Worm (Caenorhabditis elegans) whole organism, L1 larva: Measurements from ENCODE around the gene sqv-1.

Experiments
- alr-1 ChIP-seq: fragments of 200-800 bp; sonication (Bioruptor generic); optimal IDR thresholded peaks from 2 replicates; lab custom pipeline; 2018; ENCODE audit warnings: borderline replicate concordance, mild to moderate bottlenecking, missing genetic modification characterization, missing compliant biosample characterization
- aly-2 ChIP-seq: fragments of 150-350 bp; optimal IDR thresholded peaks from 2 replicates; lab custom pipeline; 2014; ENCODE audit warnings: missing biosample characterization, missing genetic modification characterization
- ama-1 ChIP-seq: fragments of 150-350 bp; optimal IDR thresholded peaks from 2 replicates; lab custom pipeline; 2014
- ceh-82 ChIP-seq, 3 experiments: fragments of 150-350 bp in 1 of 3; sonication (generic microtip) in 2 of 3; optimal IDR thresholded peaks; 2 replicates each; lab custom pipeline; 2014 to 2017; ENCODE audit warnings: missing biosample characterization in 3 of 3, missing genetic modification characterization in 3 of 3
- ceh-88 ChIP-seq: fragments of 200-800 bp; sonication (Bioruptor generic); IDR thresholded peaks from 2 replicates; pipeline ENCODE4 v1.3.6; 2022; ENCODE audit warnings: missing genetic modification characterization, missing compliant biosample characterization
- efl-1 ChIP-seq, 4 experiments: fragments of 150-350 bp; optimal IDR thresholded peaks in 3 of 4; peaks in 1 of 4; 1 replicate in 1 of 4; 2 replicates in 3 of 4; lab custom pipeline; 2014; ENCODE audit warnings: missing biosample characterization in 2 of 4, missing genetic modification characterization in 2 of 4, missing genetic modification reagents in 2 of 4
- elt-2 ChIP-seq: sonication (generic microtip); optimal IDR thresholded peaks from 2 replicates; lab custom pipeline; 2016; ENCODE audit warnings: missing genetic modification characterization, mild to moderate bottlenecking, inconsistent platforms, missing compliant biosample characterization, missing genetic modification reagents
- fkh-8 ChIP-seq: sonication (generic microtip); optimal IDR thresholded peaks from 2 replicates; lab custom pipeline; 2016; ENCODE audit warnings: mild to moderate bottlenecking, missing genetic modification characterization, missing compliant biosample characterization
- isw-1 ChIP-seq: fragments of 200-800 bp; sonication (Bioruptor generic); IDR thresholded peaks from 2 replicates; pipeline ENCODE4 v1.3.6; 2022; ENCODE audit warnings: missing genetic modification characterization, missing compliant biosample characterization
- mef-2 ChIP-seq: fragments of 150-350 bp; optimal IDR thresholded peaks from 2 replicates; lab custom pipeline; 2014; ENCODE audit warnings: missing biosample characterization, missing genetic modification characterization
- nhr-11 ChIP-seq: fragments of 150-350 bp; optimal IDR thresholded peaks from 2 replicates; lab custom pipeline; 2014; ENCODE audit warnings: missing biosample characterization, missing genetic modification characterization
- nhr-85 ChIP-seq: sonication (generic microtip); peaks from one replicate; lab custom pipeline; 2016; ENCODE audit warnings: missing genetic modification characterization, inconsistent platforms, missing compliant biosample characterization
- sptf-1 ChIP-seq: fragments of 150-350 bp; optimal IDR thresholded peaks from 2 replicates; lab custom pipeline; 2014; ENCODE audit warnings: missing biosample characterization, missing genetic modification characterization
- tbx-2 ChIP-seq: sonication (generic microtip); optimal IDR thresholded peaks from 2 replicates; lab custom pipeline; 2016; ENCODE audit warnings: missing genetic modification characterization, missing compliant biosample characterization
- unc-130 ChIP-seq: fragments of 150-350 bp; optimal IDR thresholded peaks from 2 replicates; lab custom pipeline; 2017; ENCODE audit warnings: missing biosample characterization, missing genetic modification characterization, inconsistent platforms

sqv-1 gene

ce11 chrIV:8397814-8398213 lies 36.9 kb downstream of the sqv-1 start:
- TF ChIP-seq unc-130 (tag; lab: Kevin White, UChicago): no peak
- no peak for TF ChIP-seq alr-1 (tag; lab: Kevin White, UChicago)
- TF ChIP-seq mef-2: no peak
- TF ChIP-seq ama-1 (lab: Kevin White, UChicago): no peak
- TF ChIP-seq nhr-11: no peak
- no peak for TF ChIP-seq nhr-85 (tag; lab: Kevin White, UChicago)
- no peak for TF ChIP-seq tbx-2
- TF ChIP-seq efl-1 (optimal IDR thresholded peaks at IDR 0.05; lab: Kevin White, UChicago): no peak
- TF ChIP-seq efl-1 (GFP tag; optimal IDR thresholded peaks at IDR 0.05 in 1 of 2; lab: Kevin White, UChicago): no peak
- no peak for TF ChIP-seq sptf-1 (tag; lab: Kevin White, UChicago)
- TF ChIP-seq ceh-82 (tag; optimal IDR thresholded peaks at IDR 0.05; lab: Kevin White, UChicago): no peak
- TF ChIP-seq isw-1: no peak
- no peak for TF ChIP-seq ceh-88
- no peak for TF ChIP-seq aly-2 (tag; lab: Kevin White, UChicago)
- TF ChIP-seq fkh-8: no peak
- no peak for TF ChIP-seq elt-2 (tag; lab: Kevin White, UChicago)
- TF ChIP-seq, all 84 proteins: peak for 0
